Fruit fly (Drosophila melanogaster) ovary, adult (tissue): ENCODE measurements around the gene CG43800.

Experiments used
- CG17801 ChIP-seq: fragments of 200-800 bp; optimal IDR thresholded peaks from 2 replicates; lab custom pipeline; 2019; ENCODE audit warnings: missing biosample characterization, mild to moderate bottlenecking, missing genetic modification characterization, moderate library complexity; ENCODE audit not compliant: partially characterized antibody

The CG43800 gene

DNA sequence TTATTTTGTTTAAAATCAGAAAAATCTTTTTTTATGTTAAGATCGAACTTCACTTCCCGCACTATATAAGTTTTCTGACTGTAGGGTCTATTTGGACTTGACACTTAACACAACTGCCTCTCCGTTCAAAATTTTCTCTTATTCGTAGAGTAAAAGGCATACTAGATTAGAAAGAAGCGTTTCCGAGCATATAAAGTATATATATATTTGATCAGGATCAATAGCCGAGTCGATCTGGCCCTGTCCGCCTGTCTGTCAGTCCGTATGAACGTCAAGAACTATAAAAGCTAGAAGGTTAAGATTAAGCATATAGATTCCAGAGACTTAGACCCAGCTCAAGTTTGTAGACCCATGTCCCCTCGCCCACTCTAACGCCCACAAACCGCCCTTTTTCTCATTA, at the start of gene CG43800:
Gene CG43800 (minus strand): TSS at position 101 of the 400 bp plus-strand sequence.
- TF ChIP-seq CG17801: no peak

DNA sequence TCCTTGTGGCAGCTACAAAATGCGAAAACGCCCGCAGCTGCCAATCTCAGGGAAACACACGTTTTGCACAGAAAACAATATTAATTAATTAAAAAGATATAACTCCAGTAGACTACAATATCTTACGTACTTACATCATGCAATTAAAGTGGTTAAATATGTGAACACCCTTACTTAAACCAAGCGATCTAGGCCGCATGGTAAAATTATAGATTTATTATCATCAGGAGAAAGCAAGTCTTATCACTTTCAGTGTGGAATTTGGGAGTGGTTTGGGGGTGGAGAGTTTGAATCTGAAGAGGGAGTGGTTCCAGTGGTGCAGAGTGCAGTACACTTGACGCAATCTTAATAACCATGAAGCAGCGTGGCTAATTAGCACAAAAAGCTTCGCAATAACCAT, 49.5 kb upstream of the CG43800 start:
- TF ChIP-seq CG17801: no peak

DNA sequence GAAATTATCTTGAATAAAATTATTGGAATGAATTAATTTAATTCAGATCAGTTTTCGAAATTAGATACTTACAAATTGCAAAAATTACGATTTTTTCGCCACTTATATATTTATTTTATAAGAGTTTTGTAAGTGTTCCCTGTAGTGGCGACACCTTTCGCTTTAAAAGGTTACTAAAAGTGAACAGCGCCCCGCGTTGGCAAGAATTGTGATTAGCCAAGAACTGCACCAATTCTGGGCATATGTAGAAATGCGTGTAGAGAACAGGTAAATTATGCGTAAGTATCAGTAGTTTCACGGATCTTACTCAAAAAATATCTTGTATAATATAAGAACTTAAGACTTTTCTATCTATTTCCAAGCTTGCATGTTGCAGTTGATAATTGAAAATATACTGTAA, 48.8 kb upstream of the CG43800 start:
- no peak for TF ChIP-seq CG17801

DNA sequence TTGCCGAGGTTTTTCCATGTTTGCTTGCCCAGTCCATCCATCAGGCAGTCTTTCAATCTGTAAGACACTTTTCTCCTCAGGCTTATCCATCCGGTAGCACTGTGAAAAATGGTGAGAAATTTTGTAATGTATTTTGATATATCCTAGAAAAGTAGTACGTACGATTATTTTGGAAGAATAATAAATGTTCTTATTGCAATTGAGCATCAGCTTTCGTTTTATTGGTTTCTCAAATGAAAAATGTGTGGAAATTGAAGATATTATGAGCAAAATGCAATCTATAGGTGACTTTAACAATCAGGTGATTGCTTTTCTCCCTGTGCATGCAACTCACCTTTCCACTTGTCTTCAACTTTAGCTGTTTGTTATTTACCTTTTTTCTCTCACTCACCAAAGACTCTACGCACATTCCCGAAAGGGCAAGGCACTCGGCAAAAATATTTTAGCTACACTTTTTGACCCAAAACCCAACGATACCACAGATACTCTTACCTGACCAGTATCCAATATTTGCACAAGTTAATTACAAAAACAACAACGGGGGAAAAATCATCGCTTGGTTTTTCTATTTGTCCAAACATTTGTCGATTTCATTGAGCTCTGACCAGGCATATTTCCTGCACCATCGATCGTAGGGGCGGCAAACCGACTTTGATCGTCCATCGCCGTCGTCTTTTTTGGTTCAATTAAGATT, 45.1 kb upstream of the CG43800 start:
- TF ChIP-seq CG17801: no peak

DNA sequence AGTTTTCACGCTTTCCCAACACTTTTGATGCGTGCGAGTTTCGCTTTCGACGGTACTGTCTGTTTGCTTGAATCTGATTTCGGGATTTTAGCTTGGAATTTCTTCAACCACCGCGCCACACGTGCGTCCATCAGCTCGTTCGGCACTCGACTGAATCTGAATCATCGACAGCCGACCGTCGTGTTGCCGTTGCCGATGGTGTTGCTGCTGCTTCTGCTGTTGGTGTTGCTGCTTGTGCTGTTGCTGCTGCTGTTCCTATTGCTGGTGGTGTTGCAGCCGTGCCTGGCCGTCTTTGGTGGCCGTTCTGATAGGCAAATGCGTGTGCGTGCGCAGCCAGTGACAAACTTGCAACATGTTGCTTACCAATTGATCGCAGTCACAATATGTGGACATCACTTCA, 44.4 kb upstream of the CG43800 start, which contains the start of gene Wnt4:
Gene Wnt4 (minus strand): TSS at position 155 of the 400 bp plus-strand sequence.
- no peak for TF ChIP-seq CG17801

DNA sequence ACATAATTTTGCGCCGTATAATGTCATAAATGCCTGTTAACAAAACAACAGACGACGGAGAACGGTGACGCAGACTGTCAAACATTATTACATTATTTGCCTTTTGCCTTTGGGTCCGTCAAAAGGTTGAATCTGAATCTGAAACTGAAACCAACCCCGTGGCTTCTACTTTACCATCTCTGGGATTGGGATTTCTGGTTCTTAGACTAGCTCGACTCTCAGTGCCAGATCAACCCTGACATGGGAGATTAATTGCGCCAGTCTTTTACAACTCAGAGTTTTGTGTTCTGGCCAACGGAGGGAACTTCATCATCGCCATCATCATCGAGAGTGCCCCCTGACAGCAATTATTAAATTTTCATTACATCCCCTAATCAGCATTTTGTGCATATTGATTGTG, 39.8 kb upstream of the CG43800 start:
- TF ChIP-seq CG17801: no peak

DNA sequence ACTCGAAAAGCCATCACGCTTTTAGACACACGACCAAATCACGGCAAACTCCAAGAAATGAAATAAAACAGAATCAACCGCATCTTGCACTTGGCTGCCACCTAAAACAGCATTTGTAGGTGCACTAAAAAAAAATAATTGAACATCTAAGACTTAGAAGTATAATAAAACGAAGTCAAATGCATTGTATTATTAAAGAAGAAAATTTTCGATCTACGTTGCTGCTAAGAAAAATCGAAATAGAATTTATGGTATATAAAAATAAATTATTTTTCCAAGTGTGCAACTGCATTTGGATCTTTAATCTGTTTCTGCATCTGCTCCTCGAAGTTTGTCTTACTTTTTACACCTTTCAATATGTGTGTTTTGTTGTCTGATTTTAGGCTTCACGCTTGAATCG, 37.7 kb upstream of the CG43800 start:
- TF ChIP-seq CG17801: no peak

DNA sequence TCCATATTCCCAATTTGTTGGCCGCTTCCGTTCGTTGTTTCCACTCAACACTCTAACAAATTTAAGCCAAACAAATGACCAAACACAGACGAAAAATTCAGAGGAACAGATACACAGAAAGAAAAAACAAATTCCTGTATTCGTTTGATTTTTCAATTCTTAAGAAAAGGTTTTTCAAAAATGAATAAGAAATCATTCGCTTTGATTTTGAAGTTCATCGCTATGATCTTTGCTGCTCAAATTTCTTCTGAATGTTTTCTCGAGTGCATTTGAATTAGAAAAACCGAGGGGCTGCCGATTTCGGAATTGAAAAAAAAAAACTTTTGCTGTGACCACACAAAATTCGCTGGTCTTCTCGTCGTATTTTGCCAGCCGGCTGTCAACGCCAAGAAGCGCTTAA, 33.4 kb upstream of the CG43800 start:
- TF ChIP-seq CG17801: no peak

DNA sequence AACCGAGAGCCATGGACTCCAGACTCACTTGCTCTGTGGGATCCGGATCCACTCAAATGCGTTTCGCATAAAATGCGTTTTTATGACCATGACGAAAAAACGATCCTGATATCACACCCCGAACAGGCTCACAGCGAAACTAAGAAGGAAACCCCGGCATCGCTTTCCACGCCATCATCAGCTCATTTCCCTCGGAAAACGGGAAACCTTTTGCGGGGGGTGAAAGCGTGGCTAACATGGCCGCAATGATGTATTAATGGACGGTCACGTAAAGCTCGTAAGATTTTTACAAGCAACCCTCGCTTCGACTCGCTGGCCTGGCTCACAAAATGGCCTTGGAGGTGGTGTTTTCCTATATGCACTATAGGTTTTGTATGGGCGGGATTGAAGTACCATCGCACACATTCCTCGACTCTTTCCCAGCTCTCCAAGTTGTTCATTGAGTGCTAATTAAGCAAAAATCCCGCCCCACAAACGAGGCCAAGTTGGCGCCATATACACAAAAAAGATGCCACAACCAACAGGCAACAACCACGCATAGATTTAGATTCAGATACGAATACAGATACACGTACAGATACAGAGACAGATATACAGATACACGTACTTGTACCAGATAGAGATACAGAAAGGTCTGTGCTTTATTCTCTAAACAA, 32.4 kb upstream of the CG43800 start:
- TF ChIP-seq CG17801: no peak

DNA sequence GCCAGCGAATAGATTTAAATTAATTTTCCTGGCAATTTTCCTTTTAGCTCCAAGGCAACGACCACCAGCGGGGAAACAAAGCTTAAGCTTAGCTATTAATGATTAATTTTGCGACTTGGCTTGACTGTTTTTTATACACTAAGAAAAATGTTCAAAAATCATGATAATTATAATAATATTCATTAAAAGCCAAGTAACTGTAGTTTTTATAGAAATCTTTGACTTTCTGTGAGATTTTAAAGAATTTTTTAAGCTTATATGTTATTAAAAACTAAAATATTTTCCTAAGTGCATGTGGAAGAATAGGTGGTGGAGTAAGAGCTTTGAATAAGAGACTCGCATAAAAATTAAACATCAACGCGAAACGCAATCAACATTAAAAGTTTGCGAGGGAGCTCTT, 31.8 kb upstream of the CG43800 start:
- TF ChIP-seq CG17801: no peak

DNA sequence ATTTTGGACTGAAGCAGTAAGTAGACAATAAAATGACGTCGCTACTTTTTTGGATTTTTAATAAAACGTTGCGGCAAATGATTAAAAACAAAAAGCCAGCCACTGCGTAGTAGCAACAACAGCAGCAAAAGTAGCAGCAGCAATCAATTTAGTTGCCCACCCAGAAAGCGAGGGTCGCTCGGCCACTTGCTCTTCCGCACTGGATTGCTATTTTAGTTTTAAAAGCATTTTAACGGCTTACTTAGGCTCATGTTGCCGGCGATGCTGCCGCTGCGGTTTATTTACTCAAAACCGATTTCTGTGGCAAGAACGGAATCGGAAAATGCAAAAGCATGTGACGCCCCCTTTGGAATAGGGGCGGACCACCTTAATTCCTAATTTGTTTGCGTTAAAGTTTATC, 30.0 kb upstream of the CG43800 start:
- no peak for TF ChIP-seq CG17801

DNA sequence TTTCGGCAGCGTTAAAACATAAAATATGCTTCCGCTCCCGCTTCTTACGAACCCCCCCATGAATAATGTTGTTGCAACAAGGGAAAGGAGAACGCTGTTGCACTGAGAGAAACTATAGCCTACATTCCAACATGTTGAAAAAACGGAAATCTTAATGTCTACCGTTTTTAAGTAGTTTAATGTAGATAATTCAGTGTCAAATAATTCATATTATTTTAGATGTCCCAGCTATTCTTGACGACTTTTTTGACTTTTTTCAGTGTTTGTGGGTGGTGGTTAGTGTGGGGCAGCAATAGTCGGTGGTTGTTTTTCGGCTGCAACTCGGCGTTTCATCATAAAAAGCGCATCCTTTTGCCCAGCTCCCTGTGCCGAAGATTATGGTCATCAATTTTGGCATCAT, 29.4 kb upstream of the CG43800 start:
- no peak for TF ChIP-seq CG17801

DNA sequence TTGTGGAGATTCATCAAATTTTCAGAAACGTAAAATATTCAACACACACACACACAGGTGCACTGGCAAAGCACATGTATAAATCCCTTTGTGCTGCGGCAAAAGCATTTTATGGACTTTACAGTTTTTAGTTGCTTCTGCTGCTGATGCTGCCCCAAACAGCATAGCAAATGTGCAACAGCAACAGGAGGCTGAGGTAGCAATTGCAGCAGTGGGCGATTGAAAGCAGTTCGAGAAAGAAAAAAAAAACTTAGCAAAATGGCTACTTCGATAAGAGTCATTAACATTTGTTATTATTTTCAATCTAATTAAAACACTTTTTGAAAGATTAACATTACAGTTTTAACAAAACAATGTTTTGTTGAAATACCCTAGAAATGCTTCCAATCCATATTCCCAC, 27.6 kb upstream of the CG43800 start:
- TF ChIP-seq CG17801: no peak

DNA sequence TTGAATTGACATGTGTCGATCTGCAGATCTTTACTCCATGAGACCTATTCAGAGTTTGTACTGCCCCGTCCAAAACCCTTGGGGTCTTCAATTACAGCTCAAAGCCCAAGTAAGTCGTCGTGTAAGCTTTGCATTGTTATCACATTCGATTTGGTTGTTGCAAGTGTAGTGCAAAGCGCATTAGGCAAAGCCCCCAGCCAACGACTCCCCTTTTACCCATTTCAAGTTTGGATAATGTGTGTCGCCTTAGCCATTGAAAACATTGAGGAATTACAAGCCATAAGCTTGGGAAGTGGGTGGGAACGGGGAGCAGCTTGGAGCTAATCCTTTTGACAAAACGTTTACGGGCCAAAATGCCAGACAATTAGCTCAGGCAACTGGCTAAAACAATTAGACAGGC, 26.9 kb upstream of the CG43800 start:
- no peak for TF ChIP-seq CG17801

DNA sequence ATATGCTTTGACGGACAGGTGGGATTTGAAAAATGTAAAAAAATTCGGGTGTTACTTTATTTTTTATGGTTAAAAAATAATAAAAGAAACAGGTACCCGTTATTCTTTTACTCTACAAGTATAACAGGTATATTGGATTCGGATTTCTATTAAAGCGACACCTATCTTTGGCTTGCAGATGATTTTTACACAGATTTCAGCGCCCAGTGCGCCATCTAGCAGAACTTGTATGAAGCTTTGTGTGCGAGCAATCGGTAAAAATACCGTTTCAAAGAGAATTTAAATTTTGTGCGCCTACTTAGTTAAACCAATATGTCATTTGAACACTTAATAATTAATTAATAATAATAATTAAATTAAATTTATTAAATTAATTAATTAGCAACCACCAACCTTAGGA, 25.5 kb upstream of the CG43800 start:
- TF ChIP-seq CG17801: no peak

DNA sequence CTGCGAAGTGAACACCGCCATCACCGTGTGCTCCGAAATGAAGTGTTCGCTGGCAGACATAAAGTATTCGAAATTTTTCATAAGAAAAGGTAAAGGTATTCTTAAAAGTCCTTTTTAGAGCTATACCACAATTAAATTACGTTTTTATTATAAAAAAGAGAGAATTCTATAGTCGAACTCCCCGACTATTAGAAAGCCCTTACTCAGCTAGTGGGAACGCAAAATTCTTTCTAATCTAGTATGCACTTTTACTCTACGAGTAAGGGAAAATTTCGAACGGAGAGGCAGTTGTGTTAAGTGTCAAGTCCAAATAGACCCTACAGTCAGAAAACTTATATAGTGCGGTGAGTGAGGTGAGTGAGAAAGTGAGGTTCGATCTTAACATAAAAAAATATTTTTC, 24.6 kb upstream of the CG43800 start, which contains the start of gene CG31909:
Gene CG31909 (plus strand): TSS at position 301 of the 400 bp plus-strand sequence.
- TF ChIP-seq CG17801: no peak

DNA sequence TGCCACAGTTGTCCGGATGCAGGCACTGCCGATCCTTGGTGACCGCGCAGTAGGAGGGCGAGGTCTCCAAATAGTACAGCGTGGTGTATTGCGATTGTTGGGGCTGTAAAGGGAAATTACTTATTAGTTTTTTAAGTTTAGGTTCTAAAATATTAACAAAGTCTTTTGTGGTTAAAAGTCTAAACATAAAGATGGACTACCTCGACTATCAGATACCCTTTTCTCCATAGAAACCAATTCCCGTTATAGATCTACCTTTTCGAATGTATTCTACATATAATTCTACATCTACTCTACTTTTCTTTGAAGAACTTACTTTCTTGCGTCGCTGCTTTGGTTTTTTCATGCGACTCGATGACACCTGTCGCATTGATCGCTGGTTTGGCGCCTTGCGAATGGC, 23.5 kb upstream of the CG43800 start:
- TF ChIP-seq CG17801: no peak

DNA sequence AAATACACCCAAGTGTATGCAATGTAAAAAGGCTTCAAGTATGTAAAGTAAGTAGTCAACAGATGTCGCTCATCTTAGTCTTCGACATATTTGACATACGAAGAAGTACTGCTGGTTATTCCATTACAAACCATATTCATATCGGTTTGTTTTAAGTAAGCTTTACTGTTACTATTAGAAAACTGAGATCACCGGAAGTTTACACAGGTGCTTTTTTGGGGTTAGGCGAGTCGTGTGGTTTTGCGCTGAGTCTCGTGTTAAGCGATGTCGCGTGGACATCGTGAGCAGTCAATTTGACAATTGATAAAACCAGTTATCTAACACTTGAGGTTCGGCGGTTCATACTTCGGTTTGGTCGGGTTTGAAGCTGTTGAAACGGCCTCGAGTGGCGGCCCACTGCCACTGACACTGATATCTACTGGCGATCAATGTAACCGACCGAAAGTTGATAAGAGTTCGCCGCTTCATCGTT, 22.1 kb upstream of the CG43800 start:
- no peak for TF ChIP-seq CG17801
